Fruit fly (Drosophila melanogaster): Measurements from ENCODE around the gene Stam.

DNA sequence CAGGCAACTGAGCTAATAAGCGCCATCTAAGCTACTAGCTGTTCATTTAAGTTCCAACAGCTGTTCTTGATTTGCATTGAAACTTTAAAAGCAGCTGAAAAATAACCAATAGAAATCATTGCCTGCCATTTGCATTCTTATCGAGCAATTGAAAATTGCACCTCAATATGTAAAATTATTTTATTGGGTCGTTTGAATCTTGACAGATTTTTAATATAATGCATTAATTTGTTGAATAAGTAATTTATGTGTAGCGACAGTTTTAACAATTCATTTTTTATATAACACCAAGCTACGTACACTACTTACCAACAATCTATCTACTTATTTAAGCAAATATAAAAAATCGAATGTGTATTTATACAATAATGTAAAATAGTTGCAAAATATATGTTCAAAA lies 52.2 kb downstream of the Stam start, which contains the start of gene CG14069:
- TF ChIP-seq h (optimal IDR thresholded peaks at IDR 0.05) (no peak), insv (optimal IDR thresholded peaks at IDR 0.05) (no peak), psq (optimal IDR thresholded peaks at IDR 0.05) (no peak), Myc (optimal IDR thresholded peaks at IDR 0.05) (no peak), ttk (optimal IDR thresholded peaks at IDR 0.05) (no peak)

All from Kc167 (cell line).